Fruit fly (Drosophila melanogaster): Measurements from ENCODE around the gene Tak1.

Gene Tak1

DNA sequence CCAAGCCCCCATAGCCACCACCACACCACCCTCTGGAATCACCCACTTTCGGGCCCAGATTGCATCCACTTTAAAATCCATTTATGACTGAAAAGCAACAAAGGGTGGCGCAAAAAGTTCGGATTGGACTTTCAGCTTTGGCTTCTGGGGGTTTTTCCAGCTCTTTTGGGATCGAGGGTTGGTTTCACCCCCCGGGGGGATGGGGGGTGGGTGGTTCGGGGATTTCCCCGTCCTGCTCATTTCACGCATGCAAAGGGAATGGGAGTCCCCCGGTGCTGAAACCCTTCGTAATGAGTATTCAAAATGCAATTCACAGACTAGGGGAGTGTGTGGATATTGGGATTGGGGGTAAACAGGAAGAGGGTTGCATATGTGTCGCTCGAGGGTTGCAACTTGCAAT lies 24.9 kb downstream of the Tak1 start:
- TF ChIP-seq Meics (GFP tag; optimal IDR thresholded peaks at IDR 0.05) (no peak), crol (GFP tag; IDR thresholded peaks at IDR 0.05) (peak; percentile 62), ranshi (GFP tag; IDR thresholded peaks at IDR 0.05) (no peak), pros (GFP tag; optimal IDR thresholded peaks at IDR 0.05) (peak; percentile 27), oc (tag; optimal IDR thresholded peaks at IDR 0.05) (peak; percentile 26), lmd (GFP tag; IDR thresholded peaks at IDR 0.05) (no peak), cwo (GFP tag; optimal IDR thresholded peaks at IDR 0.05) (no peak), Hey (tag; optimal IDR thresholded peaks at IDR 0.05) (no peak), seq (GFP tag; IDR thresholded peaks at IDR 0.05) (peak; percentile 45; the same call in 1 of the 2 replicates), CG7556 (GFP tag; optimal IDR thresholded peaks at IDR 0.05) (no peak), CG11560 (tag; IDR thresholded peaks at IDR 0.05) (no peak)

DNA sequence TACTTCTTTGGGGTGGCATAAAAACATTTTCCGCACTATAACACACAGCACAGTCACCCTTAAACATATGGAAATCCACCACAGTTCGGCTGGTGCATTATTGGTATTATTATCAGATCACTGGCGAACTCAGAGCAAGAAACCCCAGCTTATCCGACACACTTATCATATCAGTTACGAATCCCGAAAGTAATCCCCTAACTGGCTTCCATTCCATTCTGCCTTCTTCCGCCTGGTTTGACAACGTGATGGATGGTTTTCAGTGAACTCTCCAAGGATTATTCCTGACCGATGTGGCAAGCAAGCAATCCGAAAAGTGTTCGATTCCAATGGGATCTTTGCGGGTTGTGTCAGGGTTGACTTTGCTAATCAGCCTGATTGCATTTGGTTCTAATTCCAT lies 25.7 kb downstream of the Tak1 start:
- TF ChIP-seq pros (GFP tag; optimal IDR thresholded peaks at IDR 0.05) (peak; percentile 69), tap (tag; optimal IDR thresholded peaks at IDR 0.05) (no peak), Oaz (GFP tag; IDR thresholded peaks at IDR 0.05) (no peak), Fer2 (tag; optimal IDR thresholded peaks at IDR 0.05) (no peak), lov (optimal IDR thresholded peaks at IDR 0.05) (no peak), lov (GFP tag; IDR thresholded peaks at IDR 0.05) (no peak), croc (GFP tag; conservative IDR thresholded peaks at IDR 0.05) (no peak), CG3995 (GFP tag; optimal IDR thresholded peaks at IDR 0.05) (no peak), Spps (tag; optimal IDR thresholded peaks at IDR 0.05) (no peak), oc (tag; optimal IDR thresholded peaks at IDR 0.05) (peak; percentile 69), gro (GFP tag; optimal IDR thresholded peaks at IDR 0.05) (no peak), Nf-YA (GFP tag; IDR thresholded peaks at IDR 0.05) (no peak), CG2199 (GFP tag; IDR thresholded peaks at IDR 0.05) (0 out of 3 replicates have a peak, but pooled peaks have one; percentile 57), CG4360 (GFP tag; IDR thresholded peaks at IDR 0.05) (no peak), ham (GFP tag; IDR thresholded peaks at IDR 0.05) (no peak), CG5953 (GFP tag; IDR thresholded peaks at IDR 0.05) (no peak), disco-r (GFP tag; optimal IDR thresholded peaks at IDR 0.05) (no peak), al (GFP tag; IDR thresholded peaks at IDR 0.05) (no peak), CG11093 (GFP tag; IDR thresholded peaks at IDR 0.05) (no peak), grn (GFP tag; optimal IDR thresholded peaks at IDR 0.05) (peak; percentile 7), CG8089 (GFP tag; optimal IDR thresholded peaks at IDR 0.05) (no peak), crp (GFP tag; optimal IDR thresholded peaks at IDR 0.05) (no peak), nau (GFP tag; optimal IDR thresholded peaks at IDR 0.05) (no peak), Hsf (GFP tag; optimal IDR thresholded peaks at IDR 0.05) (no peak), z (GFP tag; IDR thresholded peaks at IDR 0.05) (no peak), CG6765 (GFP tag; optimal IDR thresholded peaks at IDR 0.05) (no peak), nmo (GFP tag; optimal IDR thresholded peaks at IDR 0.05) (no peak), Doc3 (GFP tag; IDR thresholded peaks at IDR 0.05; ENCODE audit: partially characterized antibody) (no peak), Poxn (GFP tag; IDR thresholded peaks at IDR 0.05) (no peak), CG18262 (tag; optimal IDR thresholded peaks at IDR 0.05) (no peak), cad (GFP tag; optimal IDR thresholded peaks at IDR 0.05) (no peak), gsb (GFP tag; IDR thresholded peaks at IDR 0.05) (no peak), schlank (tag; optimal IDR thresholded peaks at IDR 0.05) (no peak), bcd (GFP tag; optimal IDR thresholded peaks at IDR 0.05) (no peak), amos (GFP tag; IDR thresholded peaks at IDR 0.05; ENCODE audit: partially characterized antibody) (no peak)
